Worm (Caenorhabditis elegans) whole organism, young adult: ENCODE results near the gene F23D12.4.
"Not testable (repeated sequence)": the region's sequence is repeated elsewhere in the genome, so short reads cannot be mapped to it uniquely, and the experiment has no call there.

Source experiments
- B0261.1 ChIP-seq: sonication (generic microtip); optimal IDR thresholded peaks from 2 replicates; lab custom pipeline; 2016; ENCODE audit warnings: mild to moderate bottlenecking, missing genetic modification characterization, moderate library complexity, missing compliant biosample characterization
- D2030.7 ChIP-seq: fragments of 200-800 bp; sonication (Bioruptor generic); IDR thresholded peaks from 2 replicates; pipeline ENCODE4 v1.3.6; 2022; ENCODE audit warnings: missing genetic modification reagents, missing genetic modification characterization, missing compliant biosample characterization
- F57C9.4 ChIP-seq: sonication (generic microtip); optimal IDR thresholded peaks from 2 replicates; lab custom pipeline; 2017; ENCODE audit warnings: mild to moderate bottlenecking, missing genetic modification characterization, missing compliant biosample characterization
- Y56A3A.18 ChIP-seq: fragments of 200-800 bp; sonication (Bioruptor generic); IDR thresholded peaks from 2 replicates; pipeline ENCODE4 v1.3.6; 2022; ENCODE audit warnings: missing genetic modification reagents, missing genetic modification characterization, missing compliant biosample characterization
- Y79H2A.3 ChIP-seq: fragments of 200-800 bp; sonication (Bioruptor generic); conservative IDR thresholded peaks from 2 replicates; pipeline ENCODE4 v1.3.6; 2022; ENCODE audit warnings: missing genetic modification reagents, missing genetic modification characterization, missing compliant biosample characterization
- ZK185.1 ChIP-seq: sonication (generic microtip); optimal IDR thresholded peaks from 2 replicates; lab custom pipeline; 2016; ENCODE audit warnings: mild to moderate bottlenecking, missing genetic modification characterization, missing compliant biosample characterization; ENCODE audit not compliant: poor library complexity, severe bottlenecking
- atf-7 ChIP-seq: sonication (generic microtip); optimal IDR thresholded peaks from 2 replicates; lab custom pipeline; 2017; ENCODE audit warnings: mild to moderate bottlenecking, missing genetic modification characterization, missing compliant biosample characterization
- athp-1 ChIP-seq: sonication (generic microtip); optimal IDR thresholded peaks from 2 replicates; lab custom pipeline; 2017; ENCODE audit warnings: mild to moderate bottlenecking, missing genetic modification characterization, missing compliant biosample characterization
- cebp-1 ChIP-seq, 2 experiments: fragments of 200-800 bp in 1 of 2; sonication (Bioruptor generic) in 1 of 2; sonication (generic microtip) in 1 of 2; IDR thresholded peaks in 1 of 2; optimal IDR thresholded peaks in 1 of 2; 2 replicates each; pipeline versions ENCODE4 v1.3.6 to Lab custom; 2017 to 2022; ENCODE audit warnings: missing compliant biosample characterization in 2 of 2, missing genetic modification characterization in 2 of 2, mild to moderate bottlenecking in 1 of 2, missing genetic modification reagents in 1 of 2, moderate library complexity in 1 of 2
- ceh-100 ChIP-seq: fragments of 200-800 bp; sonication (Bioruptor generic); IDR thresholded peaks from 2 replicates; pipeline ENCODE4 v1.3.6; 2022; ENCODE audit warnings: missing genetic modification reagents, missing genetic modification characterization, missing compliant biosample characterization
- ceh-58 ChIP-seq: fragments of 200-800 bp; sonication (Bioruptor generic); IDR thresholded peaks from 2 replicates; pipeline ENCODE4 v1.3.6; 2022; ENCODE audit warnings: missing genetic modification characterization, missing compliant biosample characterization
- chd-7 ChIP-seq: sonication (generic microtip); optimal IDR thresholded peaks from 2 replicates; lab custom pipeline; 2016; ENCODE audit warnings: mild to moderate bottlenecking, missing genetic modification characterization, moderate library complexity, missing compliant biosample characterization
- die-1 ChIP-seq: sonication (generic microtip); optimal IDR thresholded peaks from 2 replicates; lab custom pipeline; 2016; ENCODE audit warnings: missing genotype, mild to moderate bottlenecking, missing genetic modification characterization, missing compliant biosample characterization
- dox-1 ChIP-seq: fragments of 200-800 bp; sonication (Bioruptor generic); IDR thresholded peaks from 2 replicates; pipeline ENCODE4 v1.3.6; 2022; ENCODE audit warnings: missing genetic modification reagents, missing genetic modification characterization, missing compliant biosample characterization
- egrh-3 ChIP-seq: fragments of 200-800 bp; sonication (Bioruptor generic); IDR thresholded peaks from 2 replicates; pipeline ENCODE4 v1.3.6; 2022; ENCODE audit warnings: missing genetic modification reagents, missing genetic modification characterization, missing compliant biosample characterization
- him-1 ChIP-seq: sonication (generic microtip); optimal IDR thresholded peaks from 2 replicates; lab custom pipeline; 2016; ENCODE audit warnings: missing genotype, missing genetic modification reagents, missing genetic modification characterization, missing compliant biosample characterization
- hmg-1.2 ChIP-seq: fragments of 200-800 bp; sonication (Bioruptor generic); IDR thresholded peaks from 2 replicates; pipeline ENCODE4 v1.3.6; 2022; ENCODE audit warnings: missing genetic modification reagents, missing genetic modification characterization, missing compliant biosample characterization
- let-526 ChIP-seq: fragments of 200-800 bp; sonication (Bioruptor generic); IDR thresholded peaks from 2 replicates; pipeline ENCODE4 v1.3.6; 2022; ENCODE audit warnings: missing genetic modification reagents, missing genetic modification characterization, missing compliant biosample characterization
- let-607 ChIP-seq, 2 experiments: fragments of 200-800 bp in 1 of 2; sonication (Bioruptor generic) in 1 of 2; sonication (generic microtip) in 1 of 2; optimal IDR thresholded peaks; 2 replicates each; lab custom pipeline; 2016 to 2018; ENCODE audit warnings: mild to moderate bottlenecking in 2 of 2, missing compliant biosample characterization in 2 of 2, missing genetic modification characterization in 2 of 2, moderate library complexity in 2 of 2, missing genotype in 1 of 2
- lin-26 ChIP-seq: fragments of 200-800 bp; sonication (Bioruptor generic); IDR thresholded peaks from 2 replicates; pipeline ENCODE4 v1.3.6; 2022; ENCODE audit warnings: missing genetic modification reagents, missing genetic modification characterization, missing compliant biosample characterization
- lin-40 ChIP-seq: sonication (generic microtip); optimal IDR thresholded peaks from 2 replicates; lab custom pipeline; 2016; ENCODE audit warnings: missing genetic modification characterization, mild to moderate bottlenecking, missing compliant biosample characterization, missing genotype, missing genetic modification reagents
- lsl-1 ChIP-seq: fragments of 200-800 bp; sonication (Bioruptor generic); optimal IDR thresholded peaks from 2 replicates; lab custom pipeline; 2018; ENCODE audit warnings: mild to moderate bottlenecking, missing genetic modification characterization, moderate library complexity, missing compliant biosample characterization
- madf-10 ChIP-seq: sonication (generic microtip); optimal IDR thresholded peaks from 2 replicates; lab custom pipeline; 2016; ENCODE audit warnings: mild to moderate bottlenecking, missing genetic modification characterization, missing compliant biosample characterization
- mcd-1 ChIP-seq: fragments of 200-800 bp; sonication (Bioruptor generic); IDR thresholded peaks from 2 replicates; pipeline ENCODE4 v1.3.6; 2022; ENCODE audit warnings: missing genetic modification reagents, missing genetic modification characterization, missing compliant biosample characterization
- mes-4 ChIP-seq: sonication (generic microtip); optimal IDR thresholded peaks from 2 replicates; lab custom pipeline; 2016; ENCODE audit warnings: missing genotype, missing genetic modification characterization, missing compliant biosample characterization
- mxl-1 ChIP-seq: sonication (generic microtip); optimal IDR thresholded peaks from 2 replicates; lab custom pipeline; 2016; ENCODE audit warnings: missing genetic modification characterization, missing compliant biosample characterization
- nhr-120 ChIP-seq: fragments of 200-800 bp; sonication (Bioruptor generic); IDR thresholded peaks from 2 replicates; pipeline ENCODE4 v1.3.6; 2022; ENCODE audit warnings: missing genetic modification characterization, missing compliant biosample characterization
- nhr-80 ChIP-seq: sonication (generic microtip); optimal IDR thresholded peaks from 2 replicates; lab custom pipeline; 2016; ENCODE audit warnings: missing genetic modification characterization, missing compliant biosample characterization
- nhr-90 ChIP-seq: sonication (generic microtip); optimal IDR thresholded peaks from 2 replicates; lab custom pipeline; 2016; ENCODE audit warnings: missing genotype, mild to moderate bottlenecking, missing genetic modification characterization, missing compliant biosample characterization
- pbrm-1 ChIP-seq: fragments of 200-800 bp; sonication (Bioruptor generic); IDR thresholded peaks from 2 replicates; pipeline ENCODE4 v1.3.6; 2022; ENCODE audit warnings: missing genetic modification reagents, missing genetic modification characterization, missing compliant biosample characterization
- rcor-1 ChIP-seq: fragments of 200-800 bp; sonication (Bioruptor generic); IDR thresholded peaks from 2 replicates; pipeline ENCODE4 v1.3.6; 2022; ENCODE audit warnings: missing genetic modification reagents, missing genetic modification characterization, missing compliant biosample characterization
- repo-1 ChIP-seq: sonication (generic microtip); optimal IDR thresholded peaks from 2 replicates; lab custom pipeline; 2017; ENCODE audit warnings: mild to moderate bottlenecking, missing genetic modification characterization, missing compliant biosample characterization
- rpc-1 ChIP-seq, 2 experiments: fragments of 150-350 bp in 1 of 2; sonication (generic microtip) in 1 of 2; optimal IDR thresholded peaks; 2 replicates each; lab custom pipeline; 2014 to 2018; ENCODE audit warnings: missing biosample characterization in 1 of 2, missing genetic modification characterization in 1 of 2, missing genetic modification reagents in 1 of 2, missing genotype in 1 of 2
- sea-2 ChIP-seq: fragments of 200-800 bp; sonication (Bioruptor generic); IDR thresholded peaks from 2 replicates; pipeline ENCODE4 v1.3.6; 2022; ENCODE audit warnings: missing genetic modification characterization, missing compliant biosample characterization
- snpc-1.3 ChIP-seq: sonication (generic microtip); optimal IDR thresholded peaks from 2 replicates; lab custom pipeline; 2017; ENCODE audit warnings: missing genetic modification characterization, mild to moderate bottlenecking, missing compliant biosample characterization, antibody characterized with exemption, moderate library complexity, missing genotype, missing genetic modification reagents; ENCODE audit not compliant: insufficient read depth
- snpc-4 ChIP-seq, 5 experiments: fragments of 150-350 bp in 1 of 5; sonication (generic microtip) in 4 of 5; optimal IDR thresholded peaks; 2 replicates each; lab custom pipeline; 2014 to 2018; ENCODE audit warnings: missing genetic modification characterization in 5 of 5, missing biosample characterization in 3 of 5, antibody characterized with exemption in 2 of 5, mild to moderate bottlenecking in 2 of 5, missing compliant biosample characterization in 2 of 5, missing genotype in 2 of 5, moderate library complexity in 2 of 5, missing genetic modification reagents in 1 of 5
- sptf-2 ChIP-seq: fragments of 200-800 bp; sonication (Bioruptor generic); optimal IDR thresholded peaks from 2 replicates; lab custom pipeline; 2018; ENCODE audit warnings: mild to moderate bottlenecking, missing genetic modification characterization, missing compliant biosample characterization
- tbp1 ChIP-seq: fragments of 200-800 bp; sonication (Bioruptor generic); optimal IDR thresholded peaks from 2 replicates; lab custom pipeline; 2018; ENCODE audit warnings: mild to moderate bottlenecking, missing genetic modification characterization, missing compliant biosample characterization
- zim-3 ChIP-seq: sonication (generic microtip); optimal IDR thresholded peaks from 2 replicates; lab custom pipeline; 2017; ENCODE audit warnings: mild to moderate bottlenecking, missing genetic modification characterization, moderate library complexity, missing compliant biosample characterization
- ztf-18 ChIP-seq: sonication (generic microtip); optimal IDR thresholded peaks from 2 replicates; lab custom pipeline; 2016; ENCODE audit warnings: missing genotype, mild to moderate bottlenecking, missing genetic modification characterization, missing compliant biosample characterization
- ztf-26 ChIP-seq: sonication (generic microtip); optimal IDR thresholded peaks from 2 replicates; lab custom pipeline; 2017; ENCODE audit warnings: missing genetic modification characterization, missing compliant biosample characterization
- ztf-28 ChIP-seq: fragments of 200-800 bp; sonication (Bioruptor generic); IDR thresholded peaks from 2 replicates; pipeline ENCODE4 v1.3.6; 2022; ENCODE audit warnings: missing genetic modification reagents, missing genetic modification characterization, missing compliant biosample characterization

The F23D12.4 gene

DNA sequence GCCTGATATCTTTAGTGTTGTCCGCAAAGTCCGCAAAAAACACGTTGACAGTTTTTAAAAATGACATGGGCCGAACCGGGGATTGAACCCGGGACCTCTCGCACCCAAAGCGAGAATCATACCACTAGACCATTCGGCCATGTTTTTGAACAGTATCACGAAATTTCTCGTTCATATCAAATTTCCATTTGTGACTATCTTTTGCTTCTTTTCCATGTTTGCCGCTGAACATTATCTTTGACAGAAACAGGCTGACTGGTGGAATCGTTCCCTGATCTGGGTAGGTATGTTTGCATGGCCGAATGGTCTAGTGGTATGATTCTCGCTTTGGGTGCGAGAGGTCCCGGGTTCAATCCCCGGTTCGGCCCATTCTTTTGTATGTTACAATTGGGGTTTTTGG, 7.0 kb upstream of the F23D12.4 start:
- TF ChIP-seq die-1 (peak; percentile 67), let-607 (tag; optimal IDR thresholded peaks at IDR 0.05; lab: Kevin White, UChicago) (peak; percentile 3 to 14), tbp1 (peak; percentile 89), repo-1 (tag; lab: Kevin White, UChicago) (peak; percentile 67), zim-3 (peak; percentile 68), him-1 (peak; percentile 56), hmg-1.2 (GFP tag; lab: Robert Waterston, UW) (peak; percentile 67), rcor-1 (GFP tag; lab: Robert Waterston, UW) (peak; percentile 49; the same call in 1 of the 2 replicates), lin-40 (tag; lab: Kevin White, UChicago) (peak; percentile 79), nhr-80 (tag; lab: Kevin White, UChicago) (peak; percentile 18), rpc-1 (optimal IDR thresholded peaks at IDR 0.05; lab: Kevin White, UChicago) (peak; percentile 77), rpc-1 (tag; optimal IDR thresholded peaks at IDR 0.05; lab: Kevin White, UChicago) (peak; percentile 81), pbrm-1 (GFP tag; lab: Robert Waterston, UW) (peak; percentile 70), nhr-120 (GFP tag; lab: Robert Waterston, UW) (0 out of 2 replicates have a peak, but pooled peaks have one; percentile 16), ZK185.1 (tag; lab: Kevin White, UChicago) (peak; percentile 68), dox-1 (GFP tag; lab: Robert Waterston, UW) (peak; percentile 83; the same call in 1 of the 2 replicates), B0261.1 (tag; lab: Kevin White, UChicago) (peak; percentile 80), egrh-3 (GFP tag; lab: Robert Waterston, UW) (0 out of 2 replicates have a peak, but pooled peaks have one; percentile 12), snpc-1.3 (peak; percentile 2), cebp-1 (GFP tag; IDR thresholded peaks at IDR 0.05; lab: Robert Waterston, UW) (peak; percentile 49; the same call in 1 of the 2 replicates), lsl-1 (GFP tag; lab: Kevin White, UChicago) (peak; percentile 9), chd-7 (tag; lab: Kevin White, UChicago) (peak; percentile 39), lin-26 (peak; percentile 81), snpc-4 (GFP tag; optimal IDR thresholded peaks at IDR 0.05; lab: Kevin White, UChicago) (peak; percentile 53), snpc-4 (tag; optimal IDR thresholded peaks at IDR 0.05; lab: Kevin White, UChicago) (peak in 3 of 4 experiments; percentile 59 to 88 (median 76)), ceh-100 (GFP tag; lab: Robert Waterston, UW) (0 out of 2 replicates have a peak, but pooled peaks have one; percentile 17), D2030.7 (GFP tag; lab: Robert Waterston, UW) (peak; percentile 64), nhr-90 (tag; lab: Kevin White, UChicago) (peak; percentile 64), Y56A3A.18 (GFP tag; lab: Robert Waterston, UW) (peak; percentile 74; the same call in 1 of the 2 replicates), ztf-18 (peak; percentile 63), mxl-1 (tag; lab: Kevin White, UChicago) (peak; percentile 61), madf-10 (tag; lab: Kevin White, UChicago) (peak; percentile 50), ztf-26 (tag; lab: Kevin White, UChicago) (peak; percentile 85), sptf-2 (GFP tag; lab: Kevin White, UChicago) (peak; percentile 69), athp-1 (tag; lab: Kevin White, UChicago) (peak; percentile 26), atf-7 (tag; lab: Kevin White, UChicago) (peak; percentile 25)
- TF ChIP-seq cebp-1 (tag; optimal IDR thresholded peaks at IDR 0.05; lab: Kevin White, UChicago): not testable (repeated sequence)
- TF ChIP-seq, all 124 proteins: peak for 34; not testable (repeated sequence) for 90

ce11 chrX:14442321-14442720, 2.5 kb upstream of the F23D12.4 start, which contains the start of gene F23D12.3:
F23D12.3 (plus strand) TSS chrX:14442621.
- TF ChIP-seq mes-4 (tag; lab: Kevin White, UChicago) (no peak), ceh-58 (no peak), Y79H2A.3 (GFP tag; lab: Robert Waterston, UW) (no peak), let-526 (GFP tag; lab: Robert Waterston, UW) (no peak), ztf-28 (no peak), tbp1 (no peak), snpc-1.3 (no peak), sea-2 (no peak), mcd-1 (GFP tag; lab: Robert Waterston, UW) (no peak), F57C9.4 (tag; lab: Kevin White, UChicago) (no peak)
